Fruit fly (Drosophila melanogaster) S2 (cell line): ENCODE results near the gene CG2182.

Source experiments
- CG8478 ChIP-seq: fragments of >200 bp; optimal IDR thresholded peaks from 2 replicates; lab custom pipeline; 2018
- CTCF ChIP-seq, 2 experiments: fragments of >200 bp; optimal IDR thresholded peaks; 2 replicates each; lab custom pipeline; 2018

DNA sequence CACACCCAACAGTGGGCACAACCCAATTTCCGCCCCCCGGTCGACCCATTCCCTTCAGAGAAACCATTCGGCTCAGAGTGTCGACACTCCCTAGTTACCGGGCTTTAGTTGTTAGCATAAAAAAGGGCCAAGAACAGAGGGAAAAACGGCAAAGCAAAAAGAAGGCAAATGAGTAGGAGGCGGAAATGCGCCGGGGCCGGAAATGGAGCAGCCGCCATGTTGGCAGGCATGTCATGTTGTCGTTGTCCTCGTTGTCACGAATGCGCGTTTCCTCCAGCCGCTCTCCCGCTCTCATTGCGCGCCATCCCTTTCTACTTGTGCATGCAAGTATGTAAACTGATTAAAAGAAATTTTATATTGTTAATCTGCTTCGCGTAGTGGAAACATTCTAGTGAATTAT lies 36.7 kb upstream of the CG2182 start:
- TF ChIP-seq CTCF (optimal IDR thresholded peaks at IDR 0.05; lab: Kevin White, UChicago) (no peak), CG8478 (lab: Kevin White, UChicago) (no peak)
